Fruit fly (Drosophila melanogaster): ENCODE data around the gene CG4462.

CG4462 gene

dm6 chr3R:19925271-19925670 lies at the start of gene CG4462:
Gene CG4462 (minus strand): TSS chr3R:19925371.
- TF ChIP-seq pad (GFP tag; optimal IDR thresholded peaks at IDR 0.05) (no peak), CG14711 (tag; optimal IDR thresholded peaks at IDR 0.05) (no peak), CG7101 (tag; optimal IDR thresholded peaks at IDR 0.05) (no peak), kay (GFP tag; ENCODE audit: borderline replicate concordance) (no peak), ovo (GFP tag; optimal IDR thresholded peaks at IDR 0.05) (no peak), CG33017 (tag; optimal IDR thresholded peaks at IDR 0.05) (no peak), CG7045 (GFP tag; optimal IDR thresholded peaks at IDR 0.05) (no peak), bab1 (GFP tag; optimal IDR thresholded peaks at IDR 0.05) (no peak), cnc (optimal IDR thresholded peaks at IDR 0.05) (no peak), Mnt (GFP tag; optimal IDR thresholded peaks at IDR 0.05) (no peak), Clk (GFP tag; optimal IDR thresholded peaks at IDR 0.05) (no peak), tj (GFP tag; optimal IDR thresholded peaks at IDR 0.05) (no peak), CG11617 (GFP tag; optimal IDR thresholded peaks at IDR 0.05) (no peak), cic (GFP tag; optimal IDR thresholded peaks at IDR 0.05) (no peak)

- TF ChIP-seq CG7045 (GFP tag; optimal IDR thresholded peaks at IDR 0.05) (no peak), Crg-1 (GFP tag; optimal IDR thresholded peaks at IDR 0.05) (no peak), ovo (GFP tag; optimal IDR thresholded peaks at IDR 0.05) (no peak), bab1 (GFP tag; optimal IDR thresholded peaks at IDR 0.05) (no peak), tj (GFP tag; optimal IDR thresholded peaks at IDR 0.05) (no peak), CG11617 (GFP tag; optimal IDR thresholded peaks at IDR 0.05) (no peak), Clk (GFP tag; optimal IDR thresholded peaks at IDR 0.05) (no peak), CG1620 (GFP tag; optimal IDR thresholded peaks at IDR 0.05) (no peak), Mnt (GFP tag; optimal IDR thresholded peaks at IDR 0.05) (no peak), CG7101 (tag; optimal IDR thresholded peaks at IDR 0.05) (no peak), CG14711 (tag; optimal IDR thresholded peaks at IDR 0.05) (no peak), pad (GFP tag; optimal IDR thresholded peaks at IDR 0.05) (no peak), CG5204 (GFP tag; optimal IDR thresholded peaks at IDR 0.05) (no peak), cnc (optimal IDR thresholded peaks at IDR 0.05) (no peak), cic (GFP tag; optimal IDR thresholded peaks at IDR 0.05) (no peak), Hr96 (GFP tag; optimal IDR thresholded peaks at IDR 0.05) (no peak), CG33017 (tag; optimal IDR thresholded peaks at IDR 0.05) (no peak), CG12768 (GFP tag; optimal IDR thresholded peaks at IDR 0.05) (no peak), toe (GFP tag; optimal IDR thresholded peaks at IDR 0.05) (no peak), kay (GFP tag; ENCODE audit: borderline replicate concordance) (no peak)
Observed at dm6 chr3R:19972598-19972997, 47.4 kb upstream of the CG4462 start, which contains the start of gene CG31213. Gene CG31213 (plus strand): TSS chr3R:19972898.

- no peak for TF ChIP-seq cnc (optimal IDR thresholded peaks at IDR 0.05)
- TF ChIP-seq pad (GFP tag; optimal IDR thresholded peaks at IDR 0.05): no peak
- no peak for TF ChIP-seq cic (GFP tag; optimal IDR thresholded peaks at IDR 0.05)
- TF ChIP-seq CG33017 (tag; optimal IDR thresholded peaks at IDR 0.05): no peak
- TF ChIP-seq CG14711 (tag; optimal IDR thresholded peaks at IDR 0.05): no peak
- no peak for TF ChIP-seq Crg-1 (GFP tag; optimal IDR thresholded peaks at IDR 0.05)
- no peak for TF ChIP-seq Clk (GFP tag; optimal IDR thresholded peaks at IDR 0.05)
Observed at dm6 chr3R:19968695-19969094, 43.5 kb upstream of the CG4462 start.

dm6 chr3R:19948143-19948542 lies 23.0 kb upstream of the CG4462 start, which contains the start of gene CG4783:
Gene CG4783 (plus strand): TSS chr3R:19948443.
- TF ChIP-seq cic (GFP tag; optimal IDR thresholded peaks at IDR 0.05) (peak; percentile 24), Hr96 (GFP tag; optimal IDR thresholded peaks at IDR 0.05) (no peak)

- TF ChIP-seq Crg-1 (GFP tag; optimal IDR thresholded peaks at IDR 0.05) (no peak), CG33017 (tag; optimal IDR thresholded peaks at IDR 0.05) (no peak), bab1 (GFP tag; optimal IDR thresholded peaks at IDR 0.05) (no peak), tj (GFP tag; optimal IDR thresholded peaks at IDR 0.05) (no peak), ovo (GFP tag; optimal IDR thresholded peaks at IDR 0.05) (no peak), CG11617 (GFP tag; optimal IDR thresholded peaks at IDR 0.05) (no peak), cnc (optimal IDR thresholded peaks at IDR 0.05) (no peak), Mnt (GFP tag; optimal IDR thresholded peaks at IDR 0.05) (no peak), CG5204 (GFP tag; optimal IDR thresholded peaks at IDR 0.05) (no peak), Clk (GFP tag; optimal IDR thresholded peaks at IDR 0.05) (no peak)
Observed at dm6 chr3R:19942312-19942711, 17.1 kb upstream of the CG4462 start, which contains the start of gene CG46042. Gene CG46042 (minus strand): TSS chr3R:19942412.

- TF ChIP-seq Crg-1 (GFP tag; optimal IDR thresholded peaks at IDR 0.05): no peak
- TF ChIP-seq Clk (GFP tag; optimal IDR thresholded peaks at IDR 0.05): no peak
- TF ChIP-seq toe (GFP tag; optimal IDR thresholded peaks at IDR 0.05): no peak
- no peak for TF ChIP-seq CG7045 (GFP tag; optimal IDR thresholded peaks at IDR 0.05)
- no peak for TF ChIP-seq tj (GFP tag; optimal IDR thresholded peaks at IDR 0.05)
- no peak for TF ChIP-seq bab1 (GFP tag; optimal IDR thresholded peaks at IDR 0.05)
- no peak for TF ChIP-seq CG14711 (tag; optimal IDR thresholded peaks at IDR 0.05)
- no peak for TF ChIP-seq CG33017 (tag; optimal IDR thresholded peaks at IDR 0.05)
- TF ChIP-seq kay (GFP tag; ENCODE audit: borderline replicate concordance): no peak
- no peak for TF ChIP-seq pad (GFP tag; optimal IDR thresholded peaks at IDR 0.05)
- TF ChIP-seq cnc (optimal IDR thresholded peaks at IDR 0.05): no peak
- no peak for TF ChIP-seq CG5204 (GFP tag; optimal IDR thresholded peaks at IDR 0.05)
- TF ChIP-seq Mnt (GFP tag; optimal IDR thresholded peaks at IDR 0.05): no peak
- no peak for TF ChIP-seq cic (GFP tag; optimal IDR thresholded peaks at IDR 0.05)
- TF ChIP-seq CG7101 (tag; optimal IDR thresholded peaks at IDR 0.05): no peak
- no peak for TF ChIP-seq ovo (GFP tag; optimal IDR thresholded peaks at IDR 0.05)
- no peak for TF ChIP-seq Hr96 (GFP tag; optimal IDR thresholded peaks at IDR 0.05)
Observed at dm6 chr3R:19938941-19939587, 13.9 kb upstream of the CG4462 start.

All from whole organism, adult.